Worm (Caenorhabditis elegans): ENCODE data around the gene F09G2.1.

- TF ChIP-seq ama-1 (optimal IDR thresholded peaks at IDR 0.05), result no peak
- TF ChIP-seq tbx-11 (GFP tag; IDR thresholded peaks at IDR 0.05), result no peak
- TF ChIP-seq tra-4 (tag; optimal IDR thresholded peaks at IDR 0.05), result no peak
- TF ChIP-seq ets-7 (tag; optimal IDR thresholded peaks at IDR 0.05), result no peak
- no peak for TF ChIP-seq flt-1 (GFP tag; IDR thresholded peaks at IDR 0.05)
- TF ChIP-seq sea-1 (GFP tag; conservative IDR thresholded peaks at IDR 0.05), result no peak
- no peak for TF ChIP-seq F13C5.2 (tag; optimal IDR thresholded peaks at IDR 0.05)
- TF ChIP-seq tbx-37 (GFP tag; conservative IDR thresholded peaks at IDR 0.05), result no peak
These were observed 42.9 kb upstream of the F09G2.1 start, which contains the start of gene ugt-39 for ce11 chrV:7157089-7157488.
